Fruit fly (Drosophila melanogaster) whole organism, embryonic: ENCODE data around the gene CG17177.

Source experiments
- ATbp ChIP-seq: fragments of 200-800 bp; sonication (Bioruptor generic); optimal IDR thresholded peaks from 2 replicates; lab custom pipeline; 2017; ENCODE audit warnings: missing biosample characterization, mild to moderate bottlenecking, missing genetic modification characterization, missing genetic modification reagents
- C15 ChIP-seq: fragments of 200-800 bp; sonication (Bioruptor generic); IDR thresholded peaks from 3 replicates; pipeline ENCODE4 v1.3.6; 2022; ENCODE audit warnings: missing biosample characterization, missing genetic modification characterization
- CG11247 ChIP-seq: fragments of 200-800 bp; sonication (Bioruptor generic); IDR thresholded peaks from 2 replicates; pipeline ENCODE4 v1.3.6; 2022; ENCODE audit warnings: missing biosample characterization, missing genetic modification characterization
- CG11504 ChIP-seq: fragments of 200-800 bp; sonication (Bioruptor generic); optimal IDR thresholded peaks from 3 replicates; lab custom pipeline; 2019; ENCODE audit warnings: missing biosample characterization, mild to moderate bottlenecking, missing genetic modification characterization, moderate library complexity
- CG11695 ChIP-seq: fragments of 200-800 bp; sonication (Bioruptor generic); IDR thresholded peaks from 3 replicates; pipeline ENCODE4 v1.3.6; 2022; ENCODE audit warnings: missing biosample characterization, missing genetic modification characterization
- CG12299 ChIP-seq: fragments of 200-800 bp; sonication (Bioruptor generic); optimal IDR thresholded peaks from 2 replicates; lab custom pipeline; 2018; ENCODE audit warnings: missing biosample characterization, mild to moderate bottlenecking, missing genetic modification characterization
- CG12744 ChIP-seq: fragments of 200-800 bp; sonication (Bioruptor generic); optimal IDR thresholded peaks from 2 replicates; lab custom pipeline; 2016; ENCODE audit warnings: missing biosample characterization, missing genetic modification characterization
- CG12769 ChIP-seq: fragments of 200-800 bp; sonication (Bioruptor generic); optimal IDR thresholded peaks from 2 replicates; lab custom pipeline; 2019; ENCODE audit warnings: missing biosample characterization, mild to moderate bottlenecking, missing genetic modification characterization, moderate library complexity
- CG13775 ChIP-seq: fragments of 200-800 bp; sonication (Bioruptor generic); optimal IDR thresholded peaks from 3 replicates; lab custom pipeline; 2017; ENCODE audit warnings: missing biosample characterization, mild to moderate bottlenecking, missing genetic modification characterization
- CG13894 ChIP-seq: fragments of 200-800 bp; sonication (Bioruptor generic); optimal IDR thresholded peaks from 3 replicates; lab custom pipeline; 2018; ENCODE audit warnings: missing biosample characterization, mild to moderate bottlenecking, missing genetic modification characterization, moderate library complexity
- CG14441 ChIP-seq: fragments of 200-800 bp; sonication (Bioruptor generic); IDR thresholded peaks from 2 replicates; pipeline ENCODE4 v1.3.6; 2022; ENCODE audit warnings: missing biosample characterization, missing genetic modification characterization
- CG15601 ChIP-seq: fragments of 200-800 bp; sonication (Bioruptor generic); optimal IDR thresholded peaks from 3 replicates; lab custom pipeline; 2019; ENCODE audit warnings: missing biosample characterization, mild to moderate bottlenecking, missing genetic modification characterization, moderate library complexity
- CG17359 ChIP-seq: fragments of 200-800 bp; sonication (Bioruptor generic); optimal IDR thresholded peaks from 3 replicates; lab custom pipeline; 2018; ENCODE audit warnings: missing biosample characterization, mild to moderate bottlenecking, missing genetic modification characterization, moderate library complexity
- CG17361 ChIP-seq: fragments of 200-800 bp; sonication (Bioruptor generic); IDR thresholded peaks from 3 replicates; pipeline ENCODE4 v1.3.6; 2022; ENCODE audit warnings: missing biosample characterization, missing genetic modification characterization
- CG2199 ChIP-seq: fragments of 200-800 bp; sonication (Bioruptor generic); IDR thresholded peaks from 3 replicates; pipeline ENCODE4 v1.3.6; 2022; ENCODE audit warnings: missing biosample characterization, missing genetic modification characterization
- CG2712 ChIP-seq: fragments of 200-800 bp; optimal IDR thresholded peaks from 3 replicates; lab custom pipeline; 2019; ENCODE audit warnings: missing biosample characterization, mild to moderate bottlenecking, missing genetic modification characterization, moderate library complexity
- CG34376 ChIP-seq: fragments of 200-800 bp; sonication (Bioruptor generic); optimal IDR thresholded peaks from 2 replicates; lab custom pipeline; 2018; ENCODE audit warnings: missing biosample characterization, mild to moderate bottlenecking, missing genetic modification characterization
- CG43689 ChIP-seq: fragments of 200-800 bp; sonication (Bioruptor generic); IDR thresholded peaks from 2 replicates; pipeline ENCODE4 v1.3.6; 2022; ENCODE audit warnings: missing biosample characterization, missing genetic modification characterization
- CG7271 ChIP-seq: fragments of 200-800 bp; sonication (Bioruptor generic); optimal IDR thresholded peaks from 2 replicates; lab custom pipeline; 2018; ENCODE audit warnings: missing biosample characterization, mild to moderate bottlenecking, missing genetic modification characterization, moderate library complexity
- CG7839 ChIP-seq: fragments of 200-800 bp; sonication (Bioruptor generic); optimal IDR thresholded peaks from 3 replicates; lab custom pipeline; 2018; ENCODE audit warnings: missing biosample characterization, mild to moderate bottlenecking, missing genetic modification characterization, moderate library complexity
- CG7963 ChIP-seq: fragments of 200-800 bp; sonication (Bioruptor generic); IDR thresholded peaks from 3 replicates; pipeline ENCODE4 v1.3.6; 2022; ENCODE audit warnings: missing biosample characterization, missing genetic modification characterization; ENCODE audit not compliant: partially characterized antibody
- CG8388 ChIP-seq: fragments of 200-800 bp; sonication (Bioruptor generic); optimal IDR thresholded peaks from 2 replicates; lab custom pipeline; 2019; ENCODE audit warnings: missing biosample characterization, mild to moderate bottlenecking, missing genetic modification characterization, moderate library complexity
- CG9215 ChIP-seq: fragments of 200-800 bp; sonication (Bioruptor generic); IDR thresholded peaks from 2 replicates; pipeline ENCODE4 v1.3.6; 2022; ENCODE audit warnings: missing biosample characterization, missing genetic modification characterization
- Doc3 ChIP-seq: fragments of 200-800 bp; sonication (Bioruptor generic); IDR thresholded peaks from 3 replicates; pipeline ENCODE4 v1.3.6; 2022; ENCODE audit warnings: missing biosample characterization, missing genetic modification characterization; ENCODE audit not compliant: partially characterized antibody
- E2f2 ChIP-seq: fragments of 200-800 bp; sonication (Bioruptor generic); IDR thresholded peaks from 2 replicates; pipeline ENCODE4 v1.3.6; 2022; ENCODE audit warnings: missing biosample characterization, missing genetic modification characterization
- GATAe ChIP-seq: fragments of 200-800 bp; sonication (Bioruptor generic); conservative IDR thresholded peaks from 2 replicates; pipeline ENCODE4 v1.3.6; 2022; ENCODE audit warnings: missing biosample characterization, missing genetic modification characterization
- Gsc ChIP-seq: fragments of 200-800 bp; sonication (Bioruptor generic); IDR thresholded peaks from 2 replicates; pipeline ENCODE4 v1.3.6; 2022; ENCODE audit warnings: missing biosample characterization, missing genetic modification characterization
- Gug ChIP-seq: fragments of 200-800 bp; sonication (Bioruptor generic); IDR thresholded peaks from 4 replicates; pipeline ENCODE4 v1.3.6; 2022; ENCODE audit warnings: missing biosample characterization, missing genetic modification characterization
- Hey ChIP-seq: fragments of 200-800 bp; sonication (Bioruptor generic); optimal IDR thresholded peaks from 3 replicates; lab custom pipeline; 2018; ENCODE audit warnings: missing biosample characterization, mild to moderate bottlenecking, missing genetic modification characterization
- Mad ChIP-seq: fragments of 200-800 bp; sonication (Bioruptor generic); optimal IDR thresholded peaks from 2 replicates; lab custom pipeline; 2016; ENCODE audit warnings: missing biosample characterization, missing genetic modification characterization
- Mrtf ChIP-seq: fragments of 200-800 bp; sonication (Bioruptor generic); IDR thresholded peaks from 3 replicates; pipeline ENCODE4 v1.3.6; 2022; ENCODE audit warnings: missing biosample characterization, missing genetic modification characterization
- Stat92E ChIP-seq, 3 experiments: fragments of >200 bp in 2 of 3; fragments of 200-800 bp in 1 of 3; sonication (Bioruptor generic) in 1 of 3; optimal IDR thresholded peaks; 2 replicates each; lab custom pipeline; 2017 to 2019; ENCODE audit warnings: missing biosample characterization in 3 of 3, missing genetic modification characterization in 3 of 3, mild to moderate bottlenecking in 1 of 3, moderate library complexity in 1 of 3
- caup ChIP-seq: fragments of 200-800 bp; sonication (Bioruptor generic); optimal IDR thresholded peaks from 3 replicates; lab custom pipeline; 2017; ENCODE audit warnings: missing biosample characterization, mild to moderate bottlenecking, missing genetic modification characterization, moderate library complexity; ENCODE audit not compliant: severe bottlenecking
- chinmo ChIP-seq: fragments of 200-800 bp; sonication (Bioruptor generic); IDR thresholded peaks from 4 replicates; pipeline ENCODE4 v1.3.6; 2022; ENCODE audit warnings: missing biosample characterization, missing genetic modification characterization; ENCODE audit not compliant: partially characterized antibody
- eve ChIP-seq, 2 experiments: fragments of >200 bp; optimal IDR thresholded peaks; 2 replicates each; lab custom pipeline; 2017; ENCODE audit warnings: missing biosample characterization in 2 of 2, missing genetic modification characterization in 2 of 2
- exex ChIP-seq: fragments of 200-800 bp; sonication (Bioruptor generic); optimal IDR thresholded peaks from 4 replicates; lab custom pipeline; 2018; ENCODE audit warnings: missing biosample characterization, mild to moderate bottlenecking, missing genetic modification characterization, moderate library complexity
- fu2 ChIP-seq: fragments of 200-800 bp; sonication (Bioruptor generic); optimal IDR thresholded peaks from 2 replicates; lab custom pipeline; 2016; ENCODE audit warnings: missing biosample characterization, missing genetic modification characterization
- grn ChIP-seq: fragments of 200-800 bp; sonication (Bioruptor generic); optimal IDR thresholded peaks from 3 replicates; lab custom pipeline; 2017; ENCODE audit warnings: missing biosample characterization, missing genetic modification characterization
- gro ChIP-seq: fragments of 200-800 bp; sonication (Bioruptor generic); optimal IDR thresholded peaks from 2 replicates; lab custom pipeline; 2016; ENCODE audit warnings: missing biosample characterization, missing genetic modification characterization
- her ChIP-seq: fragments of 200-800 bp; sonication (Bioruptor generic); optimal IDR thresholded peaks from 2 replicates; lab custom pipeline; 2016; ENCODE audit warnings: missing biosample characterization, missing genetic modification characterization
- lab ChIP-seq: fragments of 200-800 bp; sonication (Bioruptor generic); optimal IDR thresholded peaks from 3 replicates; lab custom pipeline; 2017; ENCODE audit warnings: missing biosample characterization, missing genetic modification characterization, mild to moderate bottlenecking, moderate library complexity, missing genetic modification reagents
- nerfin-1 ChIP-seq: fragments of 200-800 bp; sonication (Bioruptor generic); optimal IDR thresholded peaks from 3 replicates; lab custom pipeline; 2019; ENCODE audit warnings: missing biosample characterization, mild to moderate bottlenecking, missing genetic modification characterization, moderate library complexity
- nerfin-2 ChIP-seq: fragments of 200-800 bp; sonication (Bioruptor generic); IDR thresholded peaks from 2 replicates; pipeline ENCODE4 v1.3.6; 2022; ENCODE audit warnings: missing biosample characterization, missing genetic modification characterization; ENCODE audit not compliant: partially characterized antibody
- prd ChIP-seq, 3 experiments: fragments of >200 bp in 2 of 3; fragments of 200-800 bp in 1 of 3; sonication (Bioruptor generic) in 1 of 3; optimal IDR thresholded peaks in 2 of 3; IDR thresholded peaks in 1 of 3; 2 replicates in 2 of 3; 3 replicates in 1 of 3; pipeline versions ENCODE4 v1.3.6 to Lab custom; 2017 to 2022; ENCODE audit warnings: missing biosample characterization in 1 of 3, missing genetic modification characterization in 1 of 3
- salm ChIP-seq: fragments of 200-800 bp; sonication (Bioruptor generic); optimal IDR thresholded peaks from 2 replicates; lab custom pipeline; 2018; ENCODE audit warnings: missing biosample characterization, mild to moderate bottlenecking, missing genetic modification characterization
- sob ChIP-seq: fragments of 200-800 bp; sonication (Bioruptor generic); IDR thresholded peaks from 2 replicates; pipeline ENCODE4 v1.3.6; 2022; ENCODE audit warnings: missing biosample characterization, missing genetic modification characterization
- sug ChIP-seq: fragments of 200-800 bp; optimal IDR thresholded peaks from 2 replicates; lab custom pipeline; 2019; ENCODE audit warnings: missing biosample characterization, mild to moderate bottlenecking, missing genetic modification characterization, moderate library complexity
- tx ChIP-seq: fragments of 200-800 bp; sonication (Bioruptor generic); optimal IDR thresholded peaks from 2 replicates; lab custom pipeline; 2016; ENCODE audit warnings: missing biosample characterization, missing genetic modification characterization
- vnd ChIP-seq: fragments of 200-800 bp; sonication (Bioruptor generic); IDR thresholded peaks from 3 replicates; pipeline ENCODE4 v1.3.6; 2022; ENCODE audit warnings: missing biosample characterization, missing genetic modification characterization; ENCODE audit not compliant: partially characterized antibody

Gene CG17177

DNA sequence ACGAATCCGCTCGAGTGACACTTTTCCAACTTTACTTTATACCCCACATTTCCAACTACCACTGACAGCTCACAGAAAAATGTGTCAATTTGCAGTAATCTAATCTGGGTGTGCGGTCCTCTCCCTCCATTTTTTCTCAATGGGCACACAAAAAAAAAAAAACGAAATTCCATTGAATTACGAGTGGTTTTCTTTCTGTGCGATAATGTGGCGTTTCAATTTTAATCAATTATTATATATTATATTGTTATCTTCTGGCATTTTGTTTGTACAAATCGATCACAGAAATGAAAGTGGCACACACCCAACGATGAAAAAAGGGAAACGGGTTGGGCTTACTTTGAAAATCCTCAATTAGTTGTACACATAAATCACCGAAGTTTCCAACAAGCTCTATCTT is 51.1 kb downstream of the CG17177 start (continued):
- peak; percentile 1 for TF ChIP-seq CG11504 (tag; lab: Kevin White, UChicago)
- TF ChIP-seq CG9215 (GFP tag; lab: Robert Waterston, UW), result no peak
- TF ChIP-seq sug, result peak; percentile 47
- peak; percentile 25 for TF ChIP-seq CG15601 (tag; lab: Kevin White, UChicago)
- no peak for TF ChIP-seq CG8388 (GFP tag; lab: Kevin White, UChicago)
- TF ChIP-seq GATAe (GFP tag; lab: Robert Waterston, UW), result peak; percentile 60
- peak; percentile 14 for TF ChIP-seq CG17359
- no peak for TF ChIP-seq her (GFP tag; lab: Kevin White, UChicago)
- no peak for TF ChIP-seq CG11695 (GFP tag; lab: Robert Waterston, UW)
- TF ChIP-seq eve (GFP tag; optimal IDR thresholded peaks at IDR 0.05; lab: Kevin White, UChicago), result peak in 1 of 2 experiments; percentile 53
- no peak for TF ChIP-seq Mrtf (GFP tag; lab: Robert Waterston, UW)
- no peak for TF ChIP-seq prd (optimal IDR thresholded peaks at IDR 0.05; lab: Kevin White, UChicago)
- TF ChIP-seq prd (GFP tag; IDR thresholded peaks at IDR 0.05; lab: Robert Waterston, UW), result no peak
- no peak for TF ChIP-seq CG13775 (GFP tag; lab: Kevin White, UChicago)
- TF ChIP-seq fu2 (GFP tag; lab: Kevin White, UChicago), result no peak
- TF ChIP-seq CG14441 (GFP tag; lab: Robert Waterston, UW), result 0 out of 2 replicates have a peak, but pooled peaks have one; percentile 15
- peak; percentile 65; the same call in 2 of the 3 replicates for TF ChIP-seq CG2199
- TF ChIP-seq CG7963 (GFP tag; lab: Robert Waterston, UW), result no peak
- no peak for TF ChIP-seq Mad (GFP tag; lab: Kevin White, UChicago)
- no peak for TF ChIP-seq gro
- TF ChIP-seq CG7271 (tag; lab: Kevin White, UChicago), result no peak
- peak; percentile 75 for TF ChIP-seq lab (GFP tag; lab: Kevin White, UChicago)
- peak; percentile 56 for TF ChIP-seq salm (tag; lab: Kevin White, UChicago)
- TF ChIP-seq nerfin-2, result no peak
- TF ChIP-seq ATbp (GFP tag; lab: Kevin White, UChicago), result peak; percentile 6
- TF ChIP-seq CG2712 (tag; lab: Kevin White, UChicago), result peak; percentile 2
- no peak for TF ChIP-seq CG43689
- TF ChIP-seq CG12769 (tag; lab: Kevin White, UChicago), result no peak
- TF ChIP-seq caup (GFP tag; lab: Kevin White, UChicago), result no peak
- TF ChIP-seq exex, result peak; percentile 85
- TF ChIP-seq Stat92E (GFP tag; optimal IDR thresholded peaks at IDR 0.05; lab: Kevin White, UChicago), result peak in 1 of 3 experiments; percentile 67
- TF ChIP-seq tx (GFP tag; lab: Kevin White, UChicago), result no peak
- TF ChIP-seq C15 (GFP tag; lab: Robert Waterston, UW), result no peak
- no peak for TF ChIP-seq Hey (tag; lab: Kevin White, UChicago)
- TF ChIP-seq CG17361 (GFP tag; lab: Robert Waterston, UW), result 0 out of 3 replicates have a peak, but pooled peaks have one; percentile 20
- no peak for TF ChIP-seq nerfin-1 (tag; lab: Kevin White, UChicago)
- TF ChIP-seq Gug, result no peak
- TF ChIP-seq CG11247 (GFP tag; lab: Robert Waterston, UW), result no peak
- no peak for TF ChIP-seq E2f2 (GFP tag; lab: Robert Waterston, UW)
- TF ChIP-seq CG7839, result peak; percentile 4
- no peak for TF ChIP-seq CG13894 (tag; lab: Kevin White, UChicago)
- no peak for TF ChIP-seq CG34376 (GFP tag; lab: Kevin White, UChicago)
- no peak for TF ChIP-seq Doc3 (GFP tag; lab: Robert Waterston, UW)
- TF ChIP-seq sob (GFP tag; lab: Robert Waterston, UW), result no peak
- peak; percentile 62 for TF ChIP-seq grn (GFP tag; lab: Kevin White, UChicago)
- TF ChIP-seq CG12299 (tag; lab: Kevin White, UChicago), result no peak
- no peak for TF ChIP-seq Gsc (GFP tag; lab: Robert Waterston, UW)
- no peak for TF ChIP-seq chinmo (GFP tag; lab: Robert Waterston, UW)
- TF ChIP-seq CG12744 (GFP tag; lab: Kevin White, UChicago), result no peak
- TF ChIP-seq vnd (GFP tag; lab: Robert Waterston, UW), result peak; percentile 37; the same call in 1 of the 3 replicates
